Fruit fly (Drosophila melanogaster) whole organism, larva: ENCODE data around the gene FoxL1.

Experiments used
- noc ChIP-seq: fragments of 200-800 bp; sonication (Bioruptor generic); optimal IDR thresholded peaks from 3 replicates; lab custom pipeline; 2019; ENCODE audit warnings: missing biosample characterization, mild to moderate bottlenecking, missing genetic modification characterization, moderate library complexity

The FoxL1 gene

dm6 chr3L:4061921-4062474 lies 43.3 kb downstream of the FoxL1 start, which contains the start of gene dib:
TSS of gene dib (plus strand) at chr3L:4062292.
- no peak for TF ChIP-seq noc (tag; lab: Kevin White, UChicago)

dm6 chr3L:4068368-4068767 lies 49.7 kb downstream of the FoxL1 start:
- no peak for TF ChIP-seq noc (tag; lab: Kevin White, UChicago)

dm6 chr3L:4069069-4069468 lies 50.4 kb downstream of the FoxL1 start, which contains the start of gene CG32259:
TSS of gene CG32259 (plus strand) at chr3L:4069369.
- no peak for TF ChIP-seq noc (tag; lab: Kevin White, UChicago)

dm6 chr3L:4070221-4070995 lies 51.7 kb downstream of the FoxL1 start:
- peak; percentile 88 for TF ChIP-seq noc (tag; lab: Kevin White, UChicago)
